Worm (Caenorhabditis elegans): Measurements from ENCODE around the gene W08A12.3.

W08A12.3 gene

DNA sequence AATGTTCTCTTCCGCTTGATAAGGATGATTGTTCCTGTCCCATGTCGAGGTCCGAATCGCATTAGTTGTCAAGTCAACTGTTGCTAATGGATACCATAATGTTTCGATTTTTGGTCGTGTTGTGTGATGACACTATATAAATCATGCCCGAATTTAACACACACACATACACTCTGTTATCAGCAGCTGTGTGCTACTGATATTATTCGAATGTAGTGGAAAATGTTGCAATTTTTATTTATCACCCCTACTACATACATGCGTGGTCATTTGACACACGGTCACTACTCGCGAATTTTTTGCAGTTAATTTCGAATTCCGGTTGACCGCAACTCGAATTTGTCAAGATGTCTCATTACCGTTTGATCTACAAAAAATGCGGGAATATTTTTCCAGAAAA lies 10.0 kb downstream of the W08A12.3 start:
- TF ChIP-seq sma-9 (GFP tag; optimal IDR thresholded peaks at IDR 0.05) = peak; percentile 25
- no peak for TF ChIP-seq sma-9 (tag; optimal IDR thresholded peaks at IDR 0.05)
- peak; percentile 31 for TF ChIP-seq fos-1 (tag; optimal IDR thresholded peaks at IDR 0.05)
- no peak for TF ChIP-seq ztf-4 (tag; optimal IDR thresholded peaks at IDR 0.05)
- TF ChIP-seq blmp-1 (tag; optimal IDR thresholded peaks at IDR 0.05; ENCODE audit: insufficient read depth) = no peak

DNA sequence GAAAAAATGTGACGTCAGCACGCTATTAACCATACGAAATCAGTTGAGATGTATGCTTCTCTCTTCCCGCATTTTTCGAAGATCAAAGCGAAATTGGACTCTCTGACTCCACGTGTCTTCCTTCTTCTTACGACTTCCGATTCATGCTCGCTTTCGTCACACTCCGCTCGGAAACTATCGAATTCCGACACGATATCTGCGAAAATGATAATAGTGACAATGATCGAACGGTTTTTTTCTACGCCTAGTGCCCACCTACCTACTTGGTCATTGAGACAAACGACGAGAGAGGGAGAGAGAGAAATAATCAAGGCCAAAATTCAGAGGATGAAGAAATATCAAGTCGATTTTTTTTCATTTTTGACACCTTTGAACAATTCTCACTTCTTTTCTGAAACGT lies 11.0 kb downstream of the W08A12.3 start:
- no peak for TF ChIP-seq nhr-6 (tag; optimal IDR thresholded peaks at IDR 0.05)
- TF ChIP-seq ztf-4 (tag; optimal IDR thresholded peaks at IDR 0.05) = no peak
- TF ChIP-seq C34F6.9 (tag; optimal IDR thresholded peaks at IDR 0.05) = no peak
- no peak for TF ChIP-seq unc-62 (GFP tag; optimal IDR thresholded peaks at IDR 0.05)
- peak; percentile 15 for TF ChIP-seq fos-1 (tag; optimal IDR thresholded peaks at IDR 0.05)
- no peak for TF ChIP-seq nhr-12 (tag; optimal IDR thresholded peaks at IDR 0.05)
- TF ChIP-seq ceh-82 (tag; optimal IDR thresholded peaks at IDR 0.05) = no peak
- no peak for TF ChIP-seq nhr-21 (tag; optimal IDR thresholded peaks at IDR 0.05)
- TF ChIP-seq ZK546.5 (tag; optimal IDR thresholded peaks at IDR 0.05) = no peak

DNA sequence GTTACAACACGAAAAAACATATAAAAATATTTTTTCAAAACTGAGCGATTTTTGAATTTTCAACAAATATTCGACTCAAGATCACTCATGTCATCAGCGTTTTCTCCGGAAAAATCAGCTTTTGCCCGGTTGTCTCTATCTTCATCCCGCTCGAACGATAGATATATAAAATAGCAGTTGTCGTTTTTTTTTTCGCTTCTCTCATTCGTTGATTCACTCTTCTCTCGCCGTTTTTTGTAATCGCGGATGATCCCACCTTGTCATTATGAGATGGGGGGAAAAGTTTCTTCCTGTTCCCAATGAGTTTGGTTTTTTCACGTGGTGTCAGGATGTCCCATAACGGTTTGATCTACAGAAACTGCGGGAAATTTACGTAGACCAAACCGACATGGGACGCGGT lies 12.6 kb downstream of the W08A12.3 start:
- no peak for TF ChIP-seq nhr-10 (tag; optimal IDR thresholded peaks at IDR 0.05)
- peak; percentile 1 for TF ChIP-seq F13H6.1 (tag; optimal IDR thresholded peaks at IDR 0.05)
- no peak for TF ChIP-seq mdl-1 (tag; optimal IDR thresholded peaks at IDR 0.05)
- TF ChIP-seq peb-1 (tag; optimal IDR thresholded peaks at IDR 0.05) = no peak
- TF ChIP-seq sma-9 (GFP tag; optimal IDR thresholded peaks at IDR 0.05) = peak; percentile 1
- no peak for TF ChIP-seq sma-9 (tag; optimal IDR thresholded peaks at IDR 0.05)
- TF ChIP-seq lsy-2 (tag; optimal IDR thresholded peaks at IDR 0.05) = peak in 1 of 2 experiments; percentile 26

DNA sequence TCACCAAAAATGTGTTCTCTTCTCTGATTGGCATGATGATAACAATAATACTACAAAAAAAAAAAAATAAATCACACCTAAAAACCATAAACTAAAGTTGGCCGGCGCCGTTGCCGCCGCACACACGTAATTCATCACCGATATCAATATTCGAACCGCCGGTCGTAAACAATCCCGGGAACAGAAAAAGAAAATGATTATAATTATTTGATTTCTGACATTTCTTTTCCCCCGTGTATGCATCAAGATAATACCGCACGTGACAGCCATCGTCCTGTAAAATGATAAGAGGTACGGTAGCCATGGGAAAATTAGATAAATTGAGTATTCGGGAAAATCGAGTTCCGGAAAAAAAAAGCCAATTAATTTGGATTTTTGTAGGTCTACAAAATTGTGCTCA lies 14.4 kb downstream of the W08A12.3 start:
- TF ChIP-seq gmeb-1 (tag; optimal IDR thresholded peaks at IDR 0.05) (peak; percentile 39), sma-3 (GFP tag; optimal IDR thresholded peaks at IDR 0.05) (peak; percentile 26), fos-1 (tag; optimal IDR thresholded peaks at IDR 0.05) (peak; percentile 60), nhr-237 (tag; optimal IDR thresholded peaks at IDR 0.05) (no peak), crh-2 (tag; optimal IDR thresholded peaks at IDR 0.05) (peak; percentile 59), F13H6.1 (tag; optimal IDR thresholded peaks at IDR 0.05) (peak; percentile 50), elt-1 (tag; optimal IDR thresholded peaks at IDR 0.05) (no peak), unc-55 (GFP tag; optimal IDR thresholded peaks at IDR 0.05) (no peak), aly-2 (tag; optimal IDR thresholded peaks at IDR 0.05) (no peak), sma-9 (GFP tag; optimal IDR thresholded peaks at IDR 0.05) (peak; percentile 72), sma-9 (tag; optimal IDR thresholded peaks at IDR 0.05) (no peak), lsy-2 (tag; optimal IDR thresholded peaks at IDR 0.05) (peak in 1 of 2 experiments; percentile 45)

DNA sequence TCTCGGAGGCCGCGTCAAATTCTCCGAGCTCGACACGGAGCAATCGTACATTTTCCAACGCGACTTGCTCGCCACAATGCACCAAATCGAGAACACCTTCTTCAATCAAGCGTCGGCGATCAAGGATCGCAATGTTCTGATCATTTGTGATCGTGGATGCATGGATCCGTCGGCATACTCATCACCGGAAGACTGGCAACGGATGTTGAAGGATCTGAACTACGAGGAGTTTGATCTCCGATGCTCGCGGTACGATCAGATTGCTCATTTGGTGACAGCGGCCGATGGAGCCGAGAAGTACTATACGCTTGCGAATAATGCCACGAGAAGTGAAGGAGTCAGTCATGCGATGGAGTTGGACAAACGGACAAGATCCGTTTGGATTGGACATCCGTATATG lies 15.8 kb downstream of the W08A12.3 start:
- no peak for TF ChIP-seq elt-1 (tag; optimal IDR thresholded peaks at IDR 0.05)
- no peak for TF ChIP-seq gmeb-1 (tag; optimal IDR thresholded peaks at IDR 0.05)
- TF ChIP-seq ceh-82 (tag; optimal IDR thresholded peaks at IDR 0.05) = no peak
- TF ChIP-seq egl-27 (tag; optimal IDR thresholded peaks at IDR 0.05) = no peak
- TF ChIP-seq zag-1 (tag; optimal IDR thresholded peaks at IDR 0.05) = no peak
- TF ChIP-seq mbf-1 (tag; optimal IDR thresholded peaks at IDR 0.05) = no peak
- TF ChIP-seq fos-1 (tag; optimal IDR thresholded peaks at IDR 0.05) = no peak
- no peak for TF ChIP-seq nhr-77 (tag; optimal IDR thresholded peaks at IDR 0.05)
- TF ChIP-seq ZK546.5 (tag; optimal IDR thresholded peaks at IDR 0.05) = no peak
- TF ChIP-seq nhr-237 (tag; optimal IDR thresholded peaks at IDR 0.05) = no peak
- TF ChIP-seq nhr-11 (tag; optimal IDR thresholded peaks at IDR 0.05) = no peak
- TF ChIP-seq sem-4 (tag; optimal IDR thresholded peaks at IDR 0.05) = no peak
- no peak for TF ChIP-seq lin-11 (tag; optimal IDR thresholded peaks at IDR 0.05)
- TF ChIP-seq R02D3.7 (tag; optimal IDR thresholded peaks at IDR 0.05) = no peak
- no peak for TF ChIP-seq crh-2 (tag; optimal IDR thresholded peaks at IDR 0.05)
- no peak for TF ChIP-seq snpc-4 (tag; optimal IDR thresholded peaks at IDR 0.05)
- TF ChIP-seq nhr-23 (tag; optimal IDR thresholded peaks at IDR 0.05) = no peak

DNA sequence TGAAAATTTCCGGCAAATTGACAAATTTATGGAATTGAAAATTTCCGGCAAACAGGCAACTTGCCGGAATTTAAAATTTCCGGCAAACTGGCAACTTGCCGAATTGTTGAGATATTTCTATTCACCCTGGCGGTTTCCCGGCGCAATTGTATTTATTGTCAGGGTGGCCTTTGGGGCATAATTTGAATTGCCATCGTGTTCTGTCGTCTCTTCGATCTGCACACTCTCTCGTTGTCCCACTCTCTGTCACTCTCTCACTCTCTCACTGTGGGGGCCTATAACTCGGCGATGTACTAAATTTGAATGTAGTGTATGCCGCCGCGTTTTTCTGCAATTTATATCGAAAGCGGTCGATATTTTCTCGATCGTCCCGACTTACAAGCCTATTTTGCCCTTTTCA lies 20.3 kb downstream of the W08A12.3 start:
- TF ChIP-seq sma-9 (GFP tag; optimal IDR thresholded peaks at IDR 0.05) (peak; percentile 21), sma-9 (tag; optimal IDR thresholded peaks at IDR 0.05) (no peak), lin-39 (tag; optimal IDR thresholded peaks at IDR 0.05) (no peak)
